Worm (Caenorhabditis elegans): Measurements from ENCODE around the gene gtr-1.

Gene gtr-1

DNA sequence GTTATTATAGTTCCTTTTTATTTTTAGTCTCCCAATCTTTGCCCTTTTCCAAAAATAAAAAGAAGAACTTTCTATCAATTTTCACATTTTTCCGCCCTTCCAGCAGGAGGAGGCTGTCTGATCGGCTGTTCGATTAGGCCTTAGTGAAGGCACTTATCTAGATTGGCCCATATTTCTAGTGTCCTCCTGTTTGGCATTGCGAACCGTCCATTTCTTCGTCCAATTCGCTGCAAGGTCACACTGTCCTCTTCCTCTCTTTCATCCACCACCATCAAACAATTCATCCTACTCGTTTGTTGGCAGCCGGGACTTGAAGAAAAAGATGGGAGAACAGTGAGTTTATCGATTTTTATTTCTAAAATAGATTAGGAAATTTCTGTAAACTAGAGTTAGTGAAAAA lies 30.4 kb upstream of the gtr-1 start, which contains the start of gene T04G9.4 (continued):
- TF ChIP-seq lin-14 (GFP tag; optimal IDR thresholded peaks at IDR 0.05) (peak; percentile 62), C34B4.2 (tag; optimal IDR thresholded peaks at IDR 0.05) (no peak), ama-1 (optimal IDR thresholded peaks at IDR 0.05) (no peak), C04F5.9 (tag; optimal IDR thresholded peaks at IDR 0.05) (no peak), unc-130 (tag; optimal IDR thresholded peaks at IDR 0.05) (no peak), ceh-82 (tag; optimal IDR thresholded peaks at IDR 0.05) (no peak), lin-39 (tag; optimal IDR thresholded peaks at IDR 0.05) (no peak), mdl-1 (tag; optimal IDR thresholded peaks at IDR 0.05) (no peak), ces-1 (GFP tag; optimal IDR thresholded peaks at IDR 0.05) (no peak), ets-5 (GFP tag; IDR thresholded peaks at IDR 0.05) (no peak), C16A3.4 (tag; optimal IDR thresholded peaks at IDR 0.05) (no peak), hlh-4 (tag; optimal IDR thresholded peaks at IDR 0.05) (no peak)

DNA sequence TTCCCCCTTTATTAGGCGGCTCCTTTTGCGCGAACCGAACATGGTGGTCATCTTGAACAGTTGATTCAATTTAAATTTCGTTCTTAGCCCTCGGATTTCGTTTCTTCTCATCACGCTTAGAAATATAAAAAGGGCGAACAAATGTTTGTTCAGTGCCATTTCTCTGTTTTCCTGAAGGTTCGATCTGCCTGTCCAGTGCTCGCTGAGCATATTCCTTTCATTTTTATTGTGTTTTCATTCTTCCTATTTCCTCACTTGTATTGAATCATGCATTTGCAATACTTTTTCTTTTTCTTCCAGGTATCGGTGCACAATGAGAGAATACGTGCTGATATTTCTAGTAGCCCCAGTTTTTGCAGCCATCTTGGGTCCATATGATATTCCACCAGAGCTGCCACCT lies 25.2 kb upstream of the gtr-1 start, which contains the start of gene nas-15:
Gene nas-15, plus strand, starts transcription at position 301 of the 400 bp plus-strand sequence.
- TF ChIP-seq lin-14 (GFP tag; optimal IDR thresholded peaks at IDR 0.05) (no peak), grh-1 (GFP tag; IDR thresholded peaks at IDR 0.05) (no peak), swsn-7 (tag; optimal IDR thresholded peaks at IDR 0.05) (no peak), lsy-2 (tag; optimal IDR thresholded peaks at IDR 0.05) (no peak), efl-1 (optimal IDR thresholded peaks at IDR 0.05) (no peak), efl-1 (GFP tag; optimal IDR thresholded peaks at IDR 0.05 in 1 of 2) (no peak), lin-35 (GFP tag; optimal IDR thresholded peaks at IDR 0.05) (no peak)

DNA sequence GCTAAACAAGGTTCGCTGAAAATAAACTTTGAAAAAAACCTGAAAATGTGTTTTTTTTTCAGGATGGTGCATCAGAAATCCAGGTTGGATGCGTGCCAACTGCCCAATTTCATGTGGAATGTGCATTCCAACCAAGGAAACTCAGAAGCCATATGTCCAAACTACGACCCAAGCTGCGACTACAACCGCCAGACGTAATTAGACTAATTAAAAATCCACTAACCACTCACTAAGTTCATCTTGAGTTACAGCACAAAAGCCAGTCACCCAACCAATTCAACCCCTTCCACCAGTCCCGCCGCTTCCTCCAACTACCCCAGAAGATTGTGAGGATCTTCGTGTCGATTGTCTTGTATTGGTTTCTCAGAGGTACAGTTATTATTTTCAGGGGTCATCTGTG lies 23.3 kb upstream of the gtr-1 start:
- TF ChIP-seq nhr-47 (tag; optimal IDR thresholded peaks at IDR 0.05), result no peak
- no peak for TF ChIP-seq lin-13 (GFP tag; optimal IDR thresholded peaks at IDR 0.05)
- TF ChIP-seq fkh-10 (GFP tag; optimal IDR thresholded peaks at IDR 0.05), result no peak
- no peak for TF ChIP-seq nhr-85 (tag)
- no peak for TF ChIP-seq unc-30 (tag; optimal IDR thresholded peaks at IDR 0.05)
- TF ChIP-seq nhr-28 (tag; optimal IDR thresholded peaks at IDR 0.05), result no peak
- no peak for TF ChIP-seq blmp-1 (tag; optimal IDR thresholded peaks at IDR 0.05)
- TF ChIP-seq ets-5 (GFP tag; IDR thresholded peaks at IDR 0.05), result no peak
- no peak for TF ChIP-seq sptf-1 (tag; optimal IDR thresholded peaks at IDR 0.05)
- no peak for TF ChIP-seq unc-62 (GFP tag; optimal IDR thresholded peaks at IDR 0.05)
- TF ChIP-seq hpl-2 (GFP tag; optimal IDR thresholded peaks at IDR 0.05), result no peak

DNA sequence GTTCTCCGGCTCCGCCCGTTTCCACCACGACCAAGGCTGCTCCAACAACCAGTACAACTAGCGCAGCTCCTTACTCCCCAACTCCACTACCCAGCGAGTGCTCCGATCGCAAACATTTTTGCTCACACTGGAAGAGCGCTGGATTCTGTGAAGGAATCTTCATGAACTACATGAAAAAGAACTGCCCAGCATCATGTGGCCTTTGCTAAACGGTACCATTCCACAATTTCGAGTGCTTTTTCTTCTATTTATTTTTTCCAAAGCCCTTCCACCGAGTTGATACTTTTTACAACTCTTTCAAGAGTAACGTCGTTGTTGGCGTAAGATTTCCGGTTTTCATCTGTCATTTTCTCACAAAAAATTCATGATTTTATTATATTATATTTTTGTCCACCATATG lies 22.6 kb upstream of the gtr-1 start:
- TF ChIP-seq fkh-4 (tag; optimal IDR thresholded peaks at IDR 0.05; ENCODE audit: borderline replicate concordance) (no peak), skn-1 (tag; optimal IDR thresholded peaks at IDR 0.05) (no peak), efl-1 (optimal IDR thresholded peaks at IDR 0.05) (no peak), efl-1 (GFP tag; optimal IDR thresholded peaks at IDR 0.05 in 1 of 2) (peak in 1 of 2 experiments; percentile 71), hlh-17 (GFP tag; optimal IDR thresholded peaks at IDR 0.05; ENCODE audit: borderline replicate concordance) (no peak)

DNA sequence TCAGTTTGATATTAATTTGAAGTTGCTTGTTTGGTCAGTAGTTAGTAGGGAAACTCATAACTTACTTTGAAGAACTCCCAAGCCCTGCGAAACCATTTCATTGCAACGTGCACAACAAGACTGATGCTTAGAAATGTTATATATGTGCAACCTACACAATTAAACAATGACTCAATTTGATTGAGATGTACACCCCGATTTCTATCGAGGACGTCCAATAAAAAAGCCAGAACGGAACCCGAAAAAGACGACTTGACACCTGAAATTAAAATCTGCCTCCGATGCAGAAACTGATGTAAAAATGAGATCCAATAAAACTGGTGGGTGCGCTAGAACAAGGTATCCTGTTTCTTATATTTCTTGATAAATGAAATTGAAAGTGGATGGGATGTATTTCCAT lies 17.7 kb upstream of the gtr-1 start, which contains the start of gene T04G9.6:
Gene T04G9.6, minus strand, starts transcription at position 101 of the 400 bp plus-strand sequence.
- no peak for TF ChIP-seq efl-1 (optimal IDR thresholded peaks at IDR 0.05)
- no peak for TF ChIP-seq efl-1 (GFP tag; optimal IDR thresholded peaks at IDR 0.05 in 1 of 2)
- no peak for TF ChIP-seq nhr-84 (tag; optimal IDR thresholded peaks at IDR 0.05)
- no peak for TF ChIP-seq alr-1 (tag; optimal IDR thresholded peaks at IDR 0.05; ENCODE audit: borderline replicate concordance)
- TF ChIP-seq isw-1 (GFP tag; IDR thresholded peaks at IDR 0.05), result no peak
- no peak for TF ChIP-seq snu-23 (GFP tag; optimal IDR thresholded peaks at IDR 0.05)
- TF ChIP-seq skn-1 (tag; optimal IDR thresholded peaks at IDR 0.05), result no peak
- no peak for TF ChIP-seq efl-3 (GFP tag; optimal IDR thresholded peaks at IDR 0.05)
- TF ChIP-seq lin-14 (GFP tag; optimal IDR thresholded peaks at IDR 0.05), result no peak
- TF ChIP-seq nhr-76 (tag; optimal IDR thresholded peaks at IDR 0.05), result no peak
- no peak for TF ChIP-seq hpl-2 (GFP tag; optimal IDR thresholded peaks at IDR 0.05)
- no peak for TF ChIP-seq mef-2 (tag; optimal IDR thresholded peaks at IDR 0.05)
- TF ChIP-seq blmp-1 (tag; optimal IDR thresholded peaks at IDR 0.05), result no peak
- TF ChIP-seq xbp-1 (tag; optimal IDR thresholded peaks at IDR 0.05), result no peak
- TF ChIP-seq elt-2 (tag; optimal IDR thresholded peaks at IDR 0.05), result no peak
- TF ChIP-seq fos-1 (tag; optimal IDR thresholded peaks at IDR 0.05), result no peak
- no peak for TF ChIP-seq pag-3 (tag; optimal IDR thresholded peaks at IDR 0.05; ENCODE audit: borderline replicate concordance, insufficient read depth)
